Worm (Caenorhabditis elegans) whole organism, late embryonic: ENCODE results near the gene F28F9.3.

ENCODE experiments used
- C38D4.7 ChIP-seq: fragments of 200-800 bp; sonication (Bioruptor generic); optimal IDR thresholded peaks from 2 replicates; lab custom pipeline; 2018; ENCODE audit warnings: mild to moderate bottlenecking, missing genetic modification characterization, moderate library complexity, missing compliant biosample characterization
- K09A11.1 ChIP-seq: sonication (generic microtip); optimal IDR thresholded peaks from 2 replicates; lab custom pipeline; 2017; ENCODE audit warnings: antibody characterized with exemption, mild to moderate bottlenecking, missing genetic modification characterization, missing compliant biosample characterization; ENCODE audit not compliant: insufficient read depth
- ahr-1 ChIP-seq: sonication (generic microtip); optimal IDR thresholded peaks from 2 replicates; lab custom pipeline; 2016; ENCODE audit warnings: missing genetic modification characterization, missing compliant biosample characterization
- ama-1 ChIP-seq: fragments of 150-350 bp; optimal IDR thresholded peaks from 2 replicates; lab custom pipeline; 2014
- ceh-14 ChIP-seq: sonication (generic microtip); optimal IDR thresholded peaks from 2 replicates; lab custom pipeline; 2016; ENCODE audit warnings: missing genotype, missing genetic modification characterization, missing compliant biosample characterization
- ceh-18 ChIP-seq: sonication (generic microtip); optimal IDR thresholded peaks from 2 replicates; lab custom pipeline; 2016; ENCODE audit warnings: missing genetic modification characterization, missing compliant biosample characterization
- ceh-19 ChIP-seq: fragments of 200-800 bp; sonication (Bioruptor generic); optimal IDR thresholded peaks from 2 replicates; lab custom pipeline; 2018; ENCODE audit warnings: mild to moderate bottlenecking, missing genetic modification characterization, missing compliant biosample characterization
- ceh-31 ChIP-seq: sonication (generic microtip); optimal IDR thresholded peaks from 2 replicates; lab custom pipeline; 2016; ENCODE audit warnings: missing genetic modification characterization, missing compliant biosample characterization
- ceh-34 ChIP-seq: sonication (generic microtip); optimal IDR thresholded peaks from 2 replicates; lab custom pipeline; 2016; ENCODE audit warnings: mild to moderate bottlenecking, missing genetic modification characterization, missing compliant biosample characterization
- ceh-48 ChIP-seq: sonication (generic microtip); optimal IDR thresholded peaks from 2 replicates; lab custom pipeline; 2016; ENCODE audit warnings: missing genetic modification characterization, inconsistent platforms, missing compliant biosample characterization
- ceh-6 ChIP-seq: fragments of 200-800 bp; sonication (Bioruptor generic); optimal IDR thresholded peaks from 2 replicates; lab custom pipeline; 2018; ENCODE audit warnings: mild to moderate bottlenecking, missing genetic modification characterization, missing compliant biosample characterization
- ceh-9 ChIP-seq: sonication (generic microtip); optimal IDR thresholded peaks from 2 replicates; lab custom pipeline; 2016; ENCODE audit warnings: mild to moderate bottlenecking, missing genetic modification characterization, inconsistent platforms, missing compliant biosample characterization
- che-1 ChIP-seq: sonication (generic microtip); optimal IDR thresholded peaks from 2 replicates; lab custom pipeline; 2016; ENCODE audit warnings: mild to moderate bottlenecking, missing genetic modification characterization, missing compliant biosample characterization
- elt-4 ChIP-seq: sonication (generic microtip); optimal IDR thresholded peaks from 2 replicates; lab custom pipeline; 2016; ENCODE audit warnings: missing genetic modification characterization, missing compliant biosample characterization
- fax-1 ChIP-seq: sonication (generic microtip); optimal IDR thresholded peaks from 2 replicates; lab custom pipeline; 2016; ENCODE audit warnings: missing genotype, missing genetic modification characterization, missing compliant biosample characterization
- fkh-10 ChIP-seq: fragments of 150-350 bp; optimal IDR thresholded peaks from 2 replicates; lab custom pipeline; 2014; ENCODE audit warnings: missing biosample characterization, missing genetic modification reagents, missing genetic modification characterization
- fkh-6 ChIP-seq: sonication (generic microtip); optimal IDR thresholded peaks from 2 replicates; lab custom pipeline; 2016; ENCODE audit warnings: missing genetic modification characterization, missing compliant biosample characterization
- gmeb-2 ChIP-seq: sonication (generic microtip); optimal IDR thresholded peaks from 2 replicates; lab custom pipeline; 2016; ENCODE audit warnings: missing genetic modification characterization, inconsistent platforms, missing compliant biosample characterization
- hlh-13 ChIP-seq: fragments of 200-800 bp; sonication (Bioruptor generic); optimal IDR thresholded peaks from 2 replicates; lab custom pipeline; 2018; ENCODE audit warnings: mild to moderate bottlenecking, missing genetic modification characterization, missing compliant biosample characterization
- hlh-6 ChIP-seq: sonication (generic microtip); optimal IDR thresholded peaks from 2 replicates; lab custom pipeline; 2016; ENCODE audit warnings: missing genotype, missing genetic modification characterization, missing compliant biosample characterization
- hlh-8 ChIP-seq: sonication (generic microtip); optimal IDR thresholded peaks from 2 replicates; lab custom pipeline; 2016; ENCODE audit warnings: missing genotype, missing genetic modification characterization, missing compliant biosample characterization
- nfya-1 ChIP-seq: sonication (generic microtip); optimal IDR thresholded peaks from 2 replicates; lab custom pipeline; 2017; ENCODE audit warnings: missing genetic modification characterization, mild to moderate bottlenecking, missing compliant biosample characterization, antibody characterized with exemption, moderate library complexity
- nhr-11 ChIP-seq: fragments of 150-350 bp; optimal IDR thresholded peaks from 2 replicates; lab custom pipeline; 2014; ENCODE audit warnings: missing biosample characterization, missing genetic modification characterization
- nhr-232 ChIP-seq: sonication (generic microtip); optimal IDR thresholded peaks from 2 replicates; lab custom pipeline; 2016; ENCODE audit warnings: missing genetic modification characterization, missing compliant biosample characterization
- pag-3 ChIP-seq: sonication (generic microtip); optimal IDR thresholded peaks from 2 replicates; lab custom pipeline; 2016; ENCODE audit warnings: missing compliant biosample characterization, missing genetic modification characterization, borderline replicate concordance
- pax-1 ChIP-seq: fragments of 150-350 bp; optimal IDR thresholded peaks from 2 replicates; lab custom pipeline; 2014; ENCODE audit warnings: missing biosample characterization, missing genetic modification characterization
- pha-2 ChIP-seq: sonication (generic microtip); optimal IDR thresholded peaks from 2 replicates; lab custom pipeline; 2017; ENCODE audit warnings: mild to moderate bottlenecking, missing genetic modification characterization, missing compliant biosample characterization
- pha-4 ChIP-seq: fragments of 150-350 bp; optimal IDR thresholded peaks from 2 replicates; lab custom pipeline; 2018; ENCODE audit warnings: missing biosample characterization, missing genetic modification reagents, missing genetic modification characterization
- pqm-1 ChIP-seq: sonication (generic microtip); optimal IDR thresholded peaks from 2 replicates; lab custom pipeline; 2016; ENCODE audit warnings: missing genetic modification characterization, missing compliant biosample characterization
- syd-9 ChIP-seq: sonication (generic microtip); optimal IDR thresholded peaks from 2 replicates; lab custom pipeline; 2016; ENCODE audit warnings: mild to moderate bottlenecking, missing genetic modification characterization, moderate library complexity, missing compliant biosample characterization
- tbx-2 ChIP-seq: sonication (generic microtip); optimal IDR thresholded peaks from 2 replicates; lab custom pipeline; 2016; ENCODE audit warnings: missing genetic modification characterization, missing compliant biosample characterization
- tbx-7 ChIP-seq: sonication (generic microtip); optimal IDR thresholded peaks from 2 replicates; lab custom pipeline; 2016; ENCODE audit warnings: missing genotype, missing genetic modification characterization, missing compliant biosample characterization
- ttx-3 ChIP-seq: sonication (generic microtip); optimal IDR thresholded peaks from 2 replicates; lab custom pipeline; 2016; ENCODE audit warnings: missing genetic modification reagents, missing genetic modification characterization, missing compliant biosample characterization
- unc-42 ChIP-seq: sonication (generic microtip); optimal IDR thresholded peaks from 2 replicates; lab custom pipeline; 2016; ENCODE audit warnings: missing genotype, missing genetic modification characterization, missing compliant biosample characterization
- unc-55 ChIP-seq: sonication (generic microtip); optimal IDR thresholded peaks from 2 replicates; lab custom pipeline; 2017; ENCODE audit warnings: missing biosample characterization, missing genetic modification reagents, missing genetic modification characterization
- zip-5 ChIP-seq: sonication (generic microtip); optimal IDR thresholded peaks from 2 replicates; lab custom pipeline; 2016; ENCODE audit warnings: missing genetic modification characterization, missing compliant biosample characterization

The F28F9.3 gene

ce11 chrIV:3856190-3856589 is 29.5 kb downstream of the F28F9.3 start:
- TF ChIP-seq nfya-1 (tag; lab: Kevin White, UChicago) (peak; percentile 78), unc-42 (tag; lab: Kevin White, UChicago) (peak; percentile 14), C38D4.7 (no peak)

- TF ChIP-seq unc-55 (GFP tag; lab: Kevin White, UChicago) (peak; percentile 89), tbx-7 (tag; lab: Kevin White, UChicago) (no peak), ceh-19 (peak; percentile 9)
These were observed 31.4 kb downstream of the F28F9.3 start for ce11 chrIV:3857999-3858552.

- peak; percentile 43 for TF ChIP-seq fkh-10 (GFP tag; lab: Kevin White, UChicago)
- TF ChIP-seq pax-1 (tag; lab: Kevin White, UChicago) = no peak
These were observed 32.9 kb downstream of the F28F9.3 start for ce11 chrIV:3859552-3859951.

- TF ChIP-seq pha-2 (tag; lab: Kevin White, UChicago) = no peak
- peak; percentile 12 for TF ChIP-seq ceh-31 (tag; lab: Kevin White, UChicago)
- no peak for TF ChIP-seq ceh-48 (tag; lab: Kevin White, UChicago)
- peak; percentile 87 for TF ChIP-seq unc-42 (tag; lab: Kevin White, UChicago)
These were observed 33.7 kb downstream of the F28F9.3 start for ce11 chrIV:3860419-3860818.

ce11 chrIV:3862948-3863347 is 36.3 kb downstream of the F28F9.3 start:
- TF ChIP-seq ahr-1 (tag; lab: Kevin White, UChicago) (no peak), ceh-6 (no peak)
- TF ChIP-seq, all 69 proteins: peak for 0

- TF ChIP-seq gmeb-2 (tag; lab: Kevin White, UChicago) (no peak), nhr-11 (no peak), ceh-31 (tag; lab: Kevin White, UChicago) (no peak), K09A11.1 (tag; lab: Kevin White, UChicago) (no peak), ahr-1 (tag; lab: Kevin White, UChicago) (no peak), unc-55 (GFP tag; lab: Kevin White, UChicago) (no peak), fkh-6 (tag; lab: Kevin White, UChicago) (no peak), che-1 (tag; lab: Kevin White, UChicago) (no peak)
These were observed 38.3 kb downstream of the F28F9.3 start, which contains the start of gene aat-8 for ce11 chrIV:3864944-3865343. Gene aat-8, minus strand, starts transcription at chrIV:3865044.

- TF ChIP-seq nhr-11 (no peak), ceh-34 (tag; lab: Kevin White, UChicago) (no peak), ceh-9 (tag; lab: Kevin White, UChicago) (no peak), hlh-13 (no peak), zip-5 (no peak), syd-9 (tag; lab: Kevin White, UChicago) (no peak), hlh-8 (tag; lab: Kevin White, UChicago) (no peak)
These were observed 39.3 kb downstream of the F28F9.3 start for ce11 chrIV:3866018-3866417.

- TF ChIP-seq tbx-2 (no peak), pqm-1 (tag; lab: Kevin White, UChicago) (no peak), elt-4 (no peak), nfya-1 (tag; lab: Kevin White, UChicago) (no peak), K09A11.1 (tag; lab: Kevin White, UChicago) (no peak), ahr-1 (tag; lab: Kevin White, UChicago) (no peak), hlh-6 (tag; lab: Kevin White, UChicago) (no peak), ttx-3 (tag; lab: Kevin White, UChicago) (no peak), pha-2 (tag; lab: Kevin White, UChicago) (no peak), ceh-14 (tag; lab: Kevin White, UChicago) (no peak), pag-3 (tag; lab: Kevin White, UChicago) (no peak), fax-1 (tag; lab: Kevin White, UChicago) (no peak), ama-1 (lab: Kevin White, UChicago) (no peak), nhr-232 (tag; lab: Kevin White, UChicago) (no peak), pha-4 (no peak), ceh-18 (no peak), zip-5 (no peak)
These were observed 40.6 kb downstream of the F28F9.3 start, which contains the start of gene F37C4.4 for ce11 chrIV:3867252-3867651. Gene F37C4.4, plus strand, starts transcription at chrIV:3867309.
